Worm (Caenorhabditis elegans) whole organism, L4 larva: ENCODE data around the gene ZC116.5.

Source experiments
- F26F4.8 ChIP-seq: fragments of 200-800 bp; sonication (Bioruptor generic); conservative IDR thresholded peaks from 2 replicates; pipeline ENCODE4 v1.3.6; 2022; ENCODE audit warnings: missing genetic modification characterization, missing compliant biosample characterization
- F49E8.2 ChIP-seq: sonication (generic microtip); optimal IDR thresholded peaks from 2 replicates; lab custom pipeline; 2016; ENCODE audit warnings: missing compliant biosample characterization, mild to moderate bottlenecking, missing genetic modification characterization, borderline replicate concordance
- T20F7.1 ChIP-seq: fragments of 200-800 bp; sonication (Bioruptor generic); optimal IDR thresholded peaks from 2 replicates; lab custom pipeline; 2018; ENCODE audit warnings: mild to moderate bottlenecking, missing genetic modification characterization, missing compliant biosample characterization
- Y75B8A.6 ChIP-seq: fragments of 200-800 bp; sonication (Bioruptor generic); IDR thresholded peaks from 2 replicates; pipeline ENCODE4 v1.3.6; 2022; ENCODE audit warnings: missing genetic modification reagents, missing genetic modification characterization, missing compliant biosample characterization
- ZK546.5 ChIP-seq, 2 experiments: sonication (generic microtip); optimal IDR thresholded peaks; 2 replicates each; lab custom pipeline; 2017; ENCODE audit warnings: missing biosample characterization in 2 of 2, missing genetic modification characterization in 2 of 2
- attf-4 ChIP-seq: sonication (generic microtip); optimal IDR thresholded peaks from 3 replicates; lab custom pipeline; 2017; ENCODE audit warnings: missing biosample characterization, missing genetic modification characterization
- ceh-28 ChIP-seq: fragments of 150-350 bp; optimal IDR thresholded peaks from 2 replicates; lab custom pipeline; 2014; ENCODE audit warnings: missing biosample characterization, missing genetic modification reagents, missing genetic modification characterization
- dmd-9 ChIP-seq: fragments of 200-800 bp; sonication (Bioruptor generic); IDR thresholded peaks from 2 replicates; pipeline ENCODE4 v1.3.6; 2022; ENCODE audit warnings: missing genetic modification reagents, missing genetic modification characterization, missing compliant biosample characterization
- egl-27 ChIP-seq: sonication (generic microtip); optimal IDR thresholded peaks from 3 replicates; lab custom pipeline; 2017; ENCODE audit warnings: missing biosample characterization, missing genetic modification reagents, missing genetic modification characterization
- fkh-10 ChIP-seq: fragments of 150-350 bp; optimal IDR thresholded peaks from 2 replicates; lab custom pipeline; 2014; ENCODE audit warnings: missing biosample characterization, missing genetic modification reagents, missing genetic modification characterization
- madf-5 ChIP-seq, 2 experiments: fragments of 200-800 bp; sonication (Bioruptor generic); IDR thresholded peaks; 2 replicates each; pipeline ENCODE4 v1.3.6; 2022; ENCODE audit warnings: missing compliant biosample characterization in 2 of 2, missing genetic modification characterization in 2 of 2
- madf-9 ChIP-seq: fragments of 200-800 bp; sonication (Bioruptor generic); conservative IDR thresholded peaks from 2 replicates; pipeline ENCODE4 v1.3.6; 2022; ENCODE audit warnings: missing genetic modification reagents, missing genetic modification characterization, missing compliant biosample characterization
- nhr-111 ChIP-seq: fragments of 200-800 bp; sonication (Bioruptor generic); optimal IDR thresholded peaks from 2 replicates; lab custom pipeline; 2018; ENCODE audit warnings: mild to moderate bottlenecking, missing genetic modification characterization, missing compliant biosample characterization
- nhr-237 ChIP-seq: sonication (generic microtip); optimal IDR thresholded peaks from 2 replicates; lab custom pipeline; 2017; ENCODE audit warnings: missing biosample characterization, missing genetic modification characterization
- nhr-77 ChIP-seq: fragments of 150-350 bp; optimal IDR thresholded peaks from 2 replicates; lab custom pipeline; 2014; ENCODE audit warnings: missing biosample characterization, missing genetic modification characterization
- pha-4 ChIP-seq, 2 experiments: fragments of 150-350 bp in 1 of 2; fragments of 200-800 bp in 1 of 2; sonication (Bioruptor generic) in 1 of 2; IDR thresholded peaks in 1 of 2; optimal IDR thresholded peaks in 1 of 2; 2 replicates each; pipeline versions ENCODE4 v1.3.6 to Lab custom; 2014 to 2022; ENCODE audit warnings: missing genetic modification characterization in 2 of 2, missing genetic modification reagents in 2 of 2, missing biosample characterization in 1 of 2, missing compliant biosample characterization in 1 of 2
- sdz-12 ChIP-seq: fragments of 200-800 bp; sonication (Bioruptor generic); optimal IDR thresholded peaks from 2 replicates; lab custom pipeline; 2018; ENCODE audit warnings: mild to moderate bottlenecking, missing genetic modification characterization, missing compliant biosample characterization
- set-16 ChIP-seq: fragments of 200-800 bp; sonication (Bioruptor generic); IDR thresholded peaks from 2 replicates; pipeline ENCODE4 v1.3.6; 2022; ENCODE audit warnings: missing genetic modification reagents, missing genetic modification characterization, missing compliant biosample characterization
- spr-1 ChIP-seq: sonication (generic microtip); optimal IDR thresholded peaks from 2 replicates; lab custom pipeline; 2016; ENCODE audit warnings: mild to moderate bottlenecking, missing genetic modification characterization, missing compliant biosample characterization
- spr-3 ChIP-seq: fragments of 200-800 bp; sonication (Bioruptor generic); optimal IDR thresholded peaks from 2 replicates; lab custom pipeline; 2018; ENCODE audit warnings: mild to moderate bottlenecking, missing genetic modification characterization, missing compliant biosample characterization
- tag-97 ChIP-seq: fragments of 200-800 bp; sonication (Bioruptor generic); IDR thresholded peaks from 2 replicates; pipeline ENCODE4 v1.3.6; 2022; ENCODE audit warnings: missing genetic modification characterization, missing compliant biosample characterization
- unc-130 ChIP-seq: sonication (generic microtip); optimal IDR thresholded peaks from 2 replicates; lab custom pipeline; 2016; ENCODE audit warnings: missing genetic modification reagents, missing genetic modification characterization, missing compliant biosample characterization
- unc-62 ChIP-seq, 3 experiments: fragments of 150-350 bp in 1 of 3; sonication (generic microtip); optimal IDR thresholded peaks in 2 of 3; peaks in 1 of 3; 1 replicate in 1 of 3; 2 replicates in 2 of 3; lab custom pipeline; 2014 to 2017; ENCODE audit warnings: missing biosample characterization in 3 of 3, missing genetic modification characterization in 3 of 3, missing genetic modification reagents in 3 of 3, missing genotype in 1 of 3
- vab-7 ChIP-seq: fragments of 200-800 bp; sonication (Bioruptor generic); IDR thresholded peaks from 2 replicates; pipeline ENCODE4 v1.3.6; 2022; ENCODE audit warnings: missing genetic modification reagents, missing genetic modification characterization, missing compliant biosample characterization
- zag-1 ChIP-seq: fragments of 150-350 bp; optimal IDR thresholded peaks from 2 replicates; lab custom pipeline; 2014; ENCODE audit warnings: missing biosample characterization, missing genetic modification characterization

Gene ZC116.5

ce11 chrV:12590601-12591000, 18.2 kb downstream of the ZC116.5 start, which contains the start of gene ttr-43:
ttr-43 (minus strand) TSS chrV:12590701.
- no peak for TF ChIP-seq nhr-111 (GFP tag; lab: Kevin White, UChicago)

ce11 chrV:12588030-12588429, 20.7 kb downstream of the ZC116.5 start, which contains the start of gene C14C10.1:
C14C10.1 (plus strand) TSS chrV:12588330.
- TF ChIP-seq tag-97 (GFP tag; lab: Robert Waterston, UW) (no peak), egl-27 (tag; lab: Kevin White, UChicago) (no peak), fkh-10 (GFP tag; lab: Kevin White, UChicago) (no peak), attf-4 (tag; lab: Kevin White, UChicago) (no peak), spr-1 (tag; lab: Kevin White, UChicago) (no peak)

- TF ChIP-seq nhr-111 (GFP tag; lab: Kevin White, UChicago) (no peak), unc-130 (GFP tag; lab: Kevin White, UChicago) (no peak), nhr-77 (tag; lab: Kevin White, UChicago) (no peak), sdz-12 (no peak), unc-62 (GFP tag; optimal IDR thresholded peaks at IDR 0.05 in 1 of 2; lab: Kevin White, UChicago) (no peak), unc-62 (tag; optimal IDR thresholded peaks at IDR 0.05; lab: Kevin White, UChicago) (no peak), spr-1 (tag; lab: Kevin White, UChicago) (no peak), tag-97 (GFP tag; lab: Robert Waterston, UW) (no peak), vab-7 (GFP tag; lab: Robert Waterston, UW) (no peak), ZK546.5 (tag; optimal IDR thresholded peaks at IDR 0.05; lab: Kevin White, UChicago) (no peak), madf-9 (GFP tag; lab: Robert Waterston, UW) (no peak), madf-5 (GFP tag; IDR thresholded peaks at IDR 0.05; lab: Robert Waterston, UW) (no peak), ceh-28 (tag; lab: Kevin White, UChicago) (no peak)
These were observed 22.0 kb downstream of the ZC116.5 start for ce11 chrV:12586793-12587192.

- TF ChIP-seq unc-62 (GFP tag; optimal IDR thresholded peaks at IDR 0.05 in 1 of 2; lab: Kevin White, UChicago) (peak in 1 of 2 experiments; percentile 94), unc-62 (tag; optimal IDR thresholded peaks at IDR 0.05; lab: Kevin White, UChicago) (no peak), set-16 (no peak)
These were observed 24.0 kb downstream of the ZC116.5 start for ce11 chrV:12584771-12585170.

ce11 chrV:12583421-12583820, 25.3 kb downstream of the ZC116.5 start:
- no peak for TF ChIP-seq T20F7.1 (GFP tag; lab: Kevin White, UChicago)
- TF ChIP-seq unc-62 (GFP tag; optimal IDR thresholded peaks at IDR 0.05 in 1 of 2; lab: Kevin White, UChicago): peak in 1 of 2 experiments; percentile 76
- no peak for TF ChIP-seq unc-62 (tag; optimal IDR thresholded peaks at IDR 0.05; lab: Kevin White, UChicago)

- no peak for TF ChIP-seq F49E8.2
- no peak for TF ChIP-seq Y75B8A.6
- TF ChIP-seq unc-130 (GFP tag; lab: Kevin White, UChicago): no peak
- TF ChIP-seq zag-1 (tag; lab: Kevin White, UChicago): no peak
- no peak for TF ChIP-seq nhr-237 (tag; lab: Kevin White, UChicago)
- TF ChIP-seq spr-3 (GFP tag; lab: Kevin White, UChicago): no peak
- TF ChIP-seq F26F4.8 (GFP tag; lab: Robert Waterston, UW): no peak
These were observed 29.5 kb downstream of the ZC116.5 start, which contains the start of gene E02A10.3 for ce11 chrV:12579299-12579698. E02A10.3 (plus strand) TSS chrV:12579599.

ce11 chrV:12576495-12576947, 32.2 kb downstream of the ZC116.5 start, which contains the start of gene grl-23:
grl-23 (minus strand) TSS chrV:12576897.
- TF ChIP-seq set-16 (peak; percentile 91), dmd-9 (GFP tag; lab: Robert Waterston, UW) (no peak)

- TF ChIP-seq dmd-9 (GFP tag; lab: Robert Waterston, UW) (no peak), pha-4 (GFP tag; IDR thresholded peaks at IDR 0.05; lab: Robert Waterston, UW) (peak; percentile 58; the same call in 1 of the 2 replicates), pha-4 (tag; optimal IDR thresholded peaks at IDR 0.05; lab: Kevin White, UChicago) (no peak), set-16 (peak; percentile 97)
These were observed 32.9 kb downstream of the ZC116.5 start for ce11 chrV:12575846-12576245.
